Fruit fly (Drosophila melanogaster) whole organism, prepupa: Measurements from ENCODE around the gene trus.

ENCODE experiments used
- Blimp-1 ChIP-seq: fragments of 200-800 bp; sonication (Bioruptor generic); optimal IDR thresholded peaks from 3 replicates; lab custom pipeline; 2017; ENCODE audit warnings: missing biosample characterization, missing genetic modification characterization, mild to moderate bottlenecking, moderate library complexity, missing genetic modification reagents
- CG10669 ChIP-seq: fragments of 200-800 bp; sonication (Bioruptor generic); optimal IDR thresholded peaks from 3 replicates; lab custom pipeline; 2018; ENCODE audit warnings: missing biosample characterization, mild to moderate bottlenecking, missing genetic modification characterization, moderate library complexity
- CG11294 ChIP-seq: fragments of 200-800 bp; sonication (Bioruptor generic); IDR thresholded peaks from 2 replicates; pipeline ENCODE4 v1.3.6; 2022; ENCODE audit warnings: missing biosample characterization, missing genetic modification characterization
- CG11762 ChIP-seq: fragments of 200-800 bp; sonication (Bioruptor generic); optimal IDR thresholded peaks from 3 replicates; lab custom pipeline; 2016; ENCODE audit warnings: missing biosample characterization, missing genetic modification characterization; ENCODE audit not compliant: insufficient read depth
- CG11902 ChIP-seq: fragments of 200-800 bp; sonication (Bioruptor generic); optimal IDR thresholded peaks from 3 replicates; lab custom pipeline; 2016; ENCODE audit warnings: missing biosample characterization, missing genetic modification characterization
- CG1621 ChIP-seq: fragments of 200-800 bp; sonication (Bioruptor generic); optimal IDR thresholded peaks from 3 replicates; lab custom pipeline; 2018; ENCODE audit warnings: missing biosample characterization, mild to moderate bottlenecking, missing genetic modification characterization
- CG3032 ChIP-seq: fragments of 200-800 bp; optimal IDR thresholded peaks from 2 replicates; lab custom pipeline; 2019; ENCODE audit warnings: missing biosample characterization, mild to moderate bottlenecking, missing genetic modification characterization, moderate library complexity
- CG31627 ChIP-seq: fragments of 200-800 bp; sonication (Bioruptor generic); optimal IDR thresholded peaks from 3 replicates; lab custom pipeline; 2016; ENCODE audit warnings: missing biosample characterization, missing genetic modification characterization
- CG3919 ChIP-seq: fragments of 200-800 bp; sonication (Bioruptor generic); optimal IDR thresholded peaks from 3 replicates; lab custom pipeline; 2016; ENCODE audit warnings: missing biosample characterization, missing genetic modification characterization
- CG4318 ChIP-seq: fragments of 200-800 bp; sonication (Bioruptor generic); optimal IDR thresholded peaks from 3 replicates; lab custom pipeline; 2017; ENCODE audit warnings: missing biosample characterization, mild to moderate bottlenecking, missing genetic modification characterization
- CG6163 ChIP-seq: fragments of 200-800 bp; sonication (Bioruptor generic); IDR thresholded peaks from 3 replicates; pipeline ENCODE4 v1.3.6; 2022; ENCODE audit warnings: missing biosample characterization, missing genetic modification characterization
- CG6276 ChIP-seq: fragments of 200-800 bp; sonication (Bioruptor generic); optimal IDR thresholded peaks from 2 replicates; lab custom pipeline; 2017; ENCODE audit warnings: missing biosample characterization, mild to moderate bottlenecking, missing genetic modification characterization
- CG6792 ChIP-seq: fragments of 200-800 bp; sonication (Bioruptor generic); optimal IDR thresholded peaks from 3 replicates; lab custom pipeline; 2016; ENCODE audit warnings: missing biosample characterization, missing genetic modification characterization
- CG6808 ChIP-seq: fragments of 200-800 bp; sonication (Bioruptor generic); optimal IDR thresholded peaks from 3 replicates; lab custom pipeline; 2017; ENCODE audit warnings: missing biosample characterization, missing genetic modification characterization, mild to moderate bottlenecking, moderate library complexity, missing genetic modification reagents
- CG6854 ChIP-seq: fragments of 200-800 bp; sonication (Bioruptor generic); optimal IDR thresholded peaks from 2 replicates; lab custom pipeline; 2017; ENCODE audit warnings: missing biosample characterization, mild to moderate bottlenecking, missing genetic modification characterization
- CG7368 ChIP-seq: fragments of 200-800 bp; sonication (Bioruptor generic); optimal IDR thresholded peaks from 3 replicates; lab custom pipeline; 2016; ENCODE audit warnings: missing biosample characterization, missing genetic modification characterization
- CG8119 ChIP-seq: fragments of 200-800 bp; sonication (Bioruptor generic); IDR thresholded peaks from 3 replicates; pipeline ENCODE4 v1.3.6; 2022; ENCODE audit warnings: missing biosample characterization, missing genetic modification characterization
- CG8632 ChIP-seq: fragments of 200-800 bp; sonication (Bioruptor generic); optimal IDR thresholded peaks from 3 replicates; lab custom pipeline; 2016; ENCODE audit warnings: missing biosample characterization, missing genetic modification characterization
- CG9139 ChIP-seq: fragments of 200-800 bp; sonication (Bioruptor generic); optimal IDR thresholded peaks from 3 replicates; lab custom pipeline; 2017; ENCODE audit warnings: missing biosample characterization, mild to moderate bottlenecking, missing genetic modification characterization
- Eip75B ChIP-seq: fragments of 200-800 bp; sonication (Bioruptor generic); optimal IDR thresholded peaks from 3 replicates; lab custom pipeline; 2016; ENCODE audit warnings: missing biosample characterization, missing genetic modification characterization
- Eip78C ChIP-seq: fragments of 200-800 bp; sonication (Bioruptor generic); peaks from one replicate; lab custom pipeline; 2016; ENCODE audit warnings: missing biosample characterization, missing genetic modification characterization
- Eip93F ChIP-seq: fragments of 200-800 bp; sonication (Bioruptor generic); optimal IDR thresholded peaks from 2 replicates; lab custom pipeline; 2016; ENCODE audit warnings: missing biosample characterization, mild to moderate bottlenecking, missing genetic modification characterization
- Ets96B ChIP-seq: fragments of 200-800 bp; optimal IDR thresholded peaks from 2 replicates; lab custom pipeline; 2019; ENCODE audit warnings: missing biosample characterization, mild to moderate bottlenecking, missing genetic modification characterization, moderate library complexity
- Gug ChIP-seq: fragments of 200-800 bp; sonication (Bioruptor generic); IDR thresholded peaks from 2 replicates; pipeline ENCODE4 v1.3.6; 2022; ENCODE audit warnings: missing biosample characterization, missing genetic modification characterization
- Hr38 ChIP-seq: sonication (Bioruptor generic); optimal IDR thresholded peaks from 2 replicates; lab custom pipeline; 2016; ENCODE audit warnings: missing biosample characterization, missing genetic modification characterization
- Hr39 ChIP-seq: fragments of 200-800 bp; sonication (Bioruptor generic); optimal IDR thresholded peaks from 2 replicates; lab custom pipeline; 2016; ENCODE audit warnings: missing biosample characterization, missing genetic modification characterization
- Hr4 ChIP-seq: fragments of 200-800 bp; sonication (Bioruptor generic); optimal IDR thresholded peaks from 3 replicates; lab custom pipeline; 2016; ENCODE audit warnings: missing biosample characterization, missing genetic modification characterization
- Met ChIP-seq: fragments of 200-800 bp; sonication (Bioruptor generic); optimal IDR thresholded peaks from 3 replicates; lab custom pipeline; 2016; ENCODE audit warnings: missing biosample characterization, missing genetic modification characterization
- OdsH ChIP-seq: fragments of 200-800 bp; sonication (Bioruptor generic); optimal IDR thresholded peaks from 3 replicates; lab custom pipeline; 2016; ENCODE audit warnings: missing biosample characterization, missing genetic modification characterization
- Smox ChIP-seq: fragments of 200-800 bp; sonication (Bioruptor generic); optimal IDR thresholded peaks from 3 replicates; lab custom pipeline; 2016; ENCODE audit warnings: missing biosample characterization, missing genetic modification characterization
- Sox102F ChIP-seq: fragments of 200-800 bp; sonication (Bioruptor generic); optimal IDR thresholded peaks from 2 replicates; lab custom pipeline; 2016; ENCODE audit warnings: missing biosample characterization, mild to moderate bottlenecking, missing genetic modification characterization
- Sox14 ChIP-seq: fragments of 200-800 bp; sonication (Bioruptor generic); optimal IDR thresholded peaks from 3 replicates; lab custom pipeline; 2016; ENCODE audit warnings: missing biosample characterization, missing genetic modification characterization
- Sox15 ChIP-seq: fragments of 200-800 bp; sonication (Bioruptor generic); optimal IDR thresholded peaks from 3 replicates; lab custom pipeline; 2016; ENCODE audit warnings: missing biosample characterization, missing genetic modification characterization
- achi ChIP-seq: fragments of 200-800 bp; sonication (Bioruptor generic); optimal IDR thresholded peaks from 3 replicates; lab custom pipeline; 2016; ENCODE audit warnings: missing biosample characterization, missing genetic modification characterization
- acj6 ChIP-seq: fragments of 200-800 bp; sonication (Bioruptor generic); optimal IDR thresholded peaks from 3 replicates; lab custom pipeline; 2016; ENCODE audit warnings: missing biosample characterization, missing genetic modification characterization
- cyc ChIP-seq: fragments of 200-800 bp; sonication (Bioruptor generic); optimal IDR thresholded peaks from 3 replicates; lab custom pipeline; 2016; ENCODE audit warnings: missing biosample characterization, missing genetic modification characterization
- dac ChIP-seq: fragments of 200-800 bp; sonication (Bioruptor generic); optimal IDR thresholded peaks from 2 replicates; lab custom pipeline; 2017; ENCODE audit warnings: missing biosample characterization, mild to moderate bottlenecking, missing genetic modification characterization
- dsx ChIP-seq: fragments of 200-800 bp; optimal IDR thresholded peaks from 3 replicates; lab custom pipeline; 2019; ENCODE audit warnings: missing biosample characterization, mild to moderate bottlenecking, missing genetic modification characterization, moderate library complexity; ENCODE audit not compliant: poor library complexity, severe bottlenecking
- eg ChIP-seq: fragments of 200-800 bp; sonication (Bioruptor generic); IDR thresholded peaks from 3 replicates; pipeline ENCODE4 v1.3.6; 2022; ENCODE audit warnings: missing biosample characterization, missing genetic modification characterization
- fd59A ChIP-seq: fragments of 200-800 bp; sonication (Bioruptor generic); optimal IDR thresholded peaks from 2 replicates; lab custom pipeline; 2017; ENCODE audit warnings: missing biosample characterization, mild to moderate bottlenecking, missing genetic modification characterization, missing genetic modification reagents
- fd85E ChIP-seq: fragments of 200-800 bp; sonication (Bioruptor generic); optimal IDR thresholded peaks from 3 replicates; lab custom pipeline; 2016; ENCODE audit warnings: missing biosample characterization, missing genetic modification characterization
- lz ChIP-seq: fragments of 200-800 bp; sonication (Bioruptor generic); optimal IDR thresholded peaks from 3 replicates; lab custom pipeline; 2016; ENCODE audit warnings: missing biosample characterization, missing genetic modification characterization
- pdm3 ChIP-seq: fragments of 200-800 bp; sonication (Bioruptor generic); optimal IDR thresholded peaks from 3 replicates; lab custom pipeline; 2016; ENCODE audit warnings: missing biosample characterization, missing genetic modification characterization
- spab ChIP-seq: fragments of 200-800 bp; sonication (Bioruptor generic); optimal IDR thresholded peaks from 2 replicates; lab custom pipeline; 2017; ENCODE audit warnings: missing biosample characterization, mild to moderate bottlenecking, missing genetic modification characterization, missing genetic modification reagents
- svp ChIP-seq: fragments of 200-800 bp; sonication (Bioruptor generic); peaks from one replicate; lab custom pipeline; 2016; ENCODE audit warnings: missing biosample characterization, missing genetic modification characterization
- topi ChIP-seq: fragments of 200-800 bp; sonication (Bioruptor generic); optimal IDR thresholded peaks from 3 replicates; lab custom pipeline; 2016; ENCODE audit warnings: missing biosample characterization, missing genetic modification characterization

trus gene

DNA sequence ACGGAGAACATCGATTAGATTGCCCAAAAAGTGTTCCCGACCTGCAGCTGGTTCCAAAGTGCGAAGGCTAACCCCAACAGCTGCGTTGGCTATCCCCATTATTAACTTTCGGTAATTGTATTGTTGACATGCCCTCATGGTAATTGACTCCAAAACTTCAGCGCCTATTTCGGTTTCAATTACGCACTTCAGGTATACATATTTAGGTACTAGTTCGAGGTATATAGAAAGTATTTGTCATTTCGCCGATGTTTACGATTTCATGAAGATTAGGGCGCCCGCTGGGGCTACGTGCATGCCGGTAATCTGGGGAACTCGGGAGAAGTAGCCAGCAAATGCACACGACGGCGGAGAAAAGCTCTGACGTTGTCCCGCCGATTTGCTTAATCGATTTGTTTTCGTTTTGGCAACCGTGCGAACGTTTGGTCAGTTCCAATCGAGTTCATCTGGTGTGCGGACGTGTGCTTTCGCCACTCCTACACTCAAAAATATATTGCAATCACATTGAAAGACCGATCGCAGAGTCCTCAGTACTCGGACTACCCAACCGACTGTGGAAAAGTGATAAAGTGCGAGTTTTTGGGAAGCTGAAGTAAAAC is 15.3 kb upstream of the trus start (continued):
- no peak for TF ChIP-seq CG6854 (GFP tag; lab: Kevin White, UChicago)
- TF ChIP-seq CG6808 (GFP tag; lab: Kevin White, UChicago), result no peak
- no peak for TF ChIP-seq Blimp-1
- no peak for TF ChIP-seq Met (GFP tag; lab: Kevin White, UChicago)
- no peak for TF ChIP-seq Hr38 (GFP tag; lab: Kevin White, UChicago)
- TF ChIP-seq lz (GFP tag; lab: Kevin White, UChicago), result no peak
- no peak for TF ChIP-seq CG11902 (GFP tag; lab: Kevin White, UChicago)

DNA sequence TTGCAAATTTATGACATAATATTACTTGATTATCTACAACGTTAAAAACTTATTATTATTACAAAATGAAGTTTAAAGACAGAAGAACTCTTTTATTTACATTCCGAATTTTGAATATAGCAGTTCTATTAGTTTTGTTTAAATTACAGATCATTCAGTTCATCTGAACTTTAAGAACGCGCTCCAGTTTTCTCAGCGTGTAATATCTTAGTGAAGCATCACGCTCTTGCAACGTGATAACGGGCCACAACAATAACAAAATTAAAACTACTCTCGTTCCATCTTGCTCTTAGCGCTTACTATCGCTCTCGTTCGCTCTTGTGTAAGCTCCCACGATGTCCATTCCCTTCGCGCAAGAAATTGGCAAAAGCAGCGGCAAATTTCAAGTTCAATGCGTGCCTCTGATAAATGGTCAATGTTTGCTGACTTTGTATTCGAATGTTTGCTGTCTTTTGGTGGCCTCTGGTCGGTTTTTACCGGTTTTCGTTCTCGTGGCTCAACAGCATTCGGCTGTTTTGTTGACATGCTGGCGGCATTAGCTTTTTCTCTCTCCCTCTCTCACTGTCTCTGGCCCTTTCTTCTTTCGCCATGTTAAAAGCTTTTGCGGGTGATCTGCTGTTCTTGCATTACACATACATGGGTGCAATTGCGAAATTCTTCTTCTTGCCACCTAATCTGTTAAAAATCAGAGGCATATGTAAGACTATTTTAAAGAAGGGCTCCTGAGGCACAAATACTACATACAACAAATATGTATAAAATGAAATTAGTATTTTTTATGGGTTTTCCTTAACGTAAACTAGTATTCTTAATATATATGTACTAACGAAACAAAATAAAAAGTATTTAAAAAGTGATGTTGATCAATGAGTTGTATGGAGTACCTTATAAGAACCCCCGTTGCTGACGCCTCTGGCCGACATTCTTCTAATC is 13.5 kb upstream of the trus start:
- TF ChIP-seq Eip78C (peak; percentile 94), OdsH (peak; percentile 54), achi (GFP tag; lab: Kevin White, UChicago) (peak; percentile 45), fd85E (GFP tag; lab: Kevin White, UChicago) (no peak), spab (GFP tag; lab: Kevin White, UChicago) (no peak), CG6854 (GFP tag; lab: Kevin White, UChicago) (peak; percentile 42), topi (GFP tag; lab: Kevin White, UChicago) (peak; percentile 50), Eip93F (no peak), eg (GFP tag; lab: Robert Waterston, UW) (peak; percentile 60; the same call in 1 of the 3 replicates), dsx (GFP tag; lab: Kevin White, UChicago) (peak; percentile 88), pdm3 (GFP tag; lab: Kevin White, UChicago) (peak; percentile 70), Sox102F (peak; percentile 31), CG9139 (GFP tag; lab: Kevin White, UChicago) (no peak), CG11762 (GFP tag; lab: Kevin White, UChicago) (peak; percentile 11), CG31627 (peak; percentile 27), CG6163 (GFP tag; lab: Robert Waterston, UW) (peak; percentile 63; the same call in 2 of the 3 replicates), CG1621 (tag; lab: Kevin White, UChicago) (no peak), fd59A (GFP tag; lab: Kevin White, UChicago) (no peak), Ets96B (tag; lab: Kevin White, UChicago) (peak; percentile 58), cyc (peak; percentile 14), svp (GFP tag; lab: Kevin White, UChicago) (peak; percentile 67), Blimp-1 (no peak), Smox (GFP tag; lab: Kevin White, UChicago) (peak; percentile 17), CG4318 (GFP tag; lab: Kevin White, UChicago) (peak; percentile 18), CG6276 (GFP tag; lab: Kevin White, UChicago) (peak; percentile 65), CG11294 (no peak), Sox14 (peak; percentile 39), Sox15 (no peak), Hr39 (peak; percentile 46), Met (GFP tag; lab: Kevin White, UChicago) (peak; percentile 63), CG6792 (peak; percentile 19), Hr4 (GFP tag; lab: Kevin White, UChicago) (peak; percentile 67), CG3032 (tag; lab: Kevin White, UChicago) (peak; percentile 29), Gug (GFP tag; lab: Robert Waterston, UW) (peak; percentile 47; the same call in 1 of the 2 replicates), CG3919 (GFP tag; lab: Kevin White, UChicago) (peak; percentile 56), CG8632 (GFP tag; lab: Kevin White, UChicago) (no peak), Hr38 (GFP tag; lab: Kevin White, UChicago) (no peak), Eip75B (GFP tag; lab: Kevin White, UChicago) (peak; percentile 51), CG11902 (GFP tag; lab: Kevin White, UChicago) (no peak), CG8119 (GFP tag; lab: Robert Waterston, UW) (peak; percentile 39; the same call in 2 of the 3 replicates), dac (GFP tag; lab: Kevin White, UChicago) (peak; percentile 12), acj6 (peak; percentile 35), CG7368 (GFP tag; lab: Kevin White, UChicago) (peak; percentile 21), CG10669 (GFP tag; lab: Kevin White, UChicago) (peak; percentile 40)
